Worm (Caenorhabditis elegans): ENCODE measurements around the gene gpa-5.

The gpa-5 gene

ce11 chrX:2090493-2090892, 30.4 kb downstream of the gpa-5 start (continued):
- no peak for TF ChIP-seq pax-3 (tag; optimal IDR thresholded peaks at IDR 0.05)
- no peak for TF ChIP-seq pag-3 (tag; optimal IDR thresholded peaks at IDR 0.05; ENCODE audit: borderline replicate concordance, insufficient read depth)
- no peak for TF ChIP-seq lin-39 (tag; optimal IDR thresholded peaks at IDR 0.05)
- no peak for TF ChIP-seq rnt-1 (tag; optimal IDR thresholded peaks at IDR 0.05)
- peak; percentile 44 for TF ChIP-seq nhr-90 (tag; optimal IDR thresholded peaks at IDR 0.05; ENCODE audit: poor library complexity)
- TF ChIP-seq Y116A8C.19 (tag; optimal IDR thresholded peaks at IDR 0.05; ENCODE audit: borderline replicate concordance), result no peak
- TF ChIP-seq egl-27 (tag; optimal IDR thresholded peaks at IDR 0.05), result no peak
- TF ChIP-seq unc-98 (GFP tag; IDR thresholded peaks at IDR 0.05), result no peak
- TF ChIP-seq egl-13 (tag; optimal IDR thresholded peaks at IDR 0.05), result no peak
- TF ChIP-seq hlh-4 (tag; optimal IDR thresholded peaks at IDR 0.05), result no peak
- no peak for TF ChIP-seq nhr-237 (tag; optimal IDR thresholded peaks at IDR 0.05)
- TF ChIP-seq sup-37 (GFP tag; optimal IDR thresholded peaks at IDR 0.05), result no peak
- TF ChIP-seq ama-1 (optimal IDR thresholded peaks at IDR 0.05), result no peak
- TF ChIP-seq C16A3.4 (tag; optimal IDR thresholded peaks at IDR 0.05), result no peak
- TF ChIP-seq snpc-4 (tag; optimal IDR thresholded peaks at IDR 0.05), result peak; percentile 6
- no peak for TF ChIP-seq grh-1 (GFP tag; IDR thresholded peaks at IDR 0.05)
- TF ChIP-seq nhr-76 (tag; optimal IDR thresholded peaks at IDR 0.05), result no peak
- no peak for TF ChIP-seq dsc-1 (tag; optimal IDR thresholded peaks at IDR 0.05)
- TF ChIP-seq efl-1 (optimal IDR thresholded peaks at IDR 0.05), result no peak
- TF ChIP-seq efl-1 (GFP tag; optimal IDR thresholded peaks at IDR 0.05 in 1 of 2), result peak in 1 of 2 experiments; percentile 93
- TF ChIP-seq unc-86 (tag; optimal IDR thresholded peaks at IDR 0.05), result no peak
- TF ChIP-seq ceh-63 (GFP tag; optimal IDR thresholded peaks at IDR 0.05), result no peak
- peak; percentile 19 for TF ChIP-seq snu-23 (GFP tag; optimal IDR thresholded peaks at IDR 0.05)
- no peak for TF ChIP-seq fkh-10 (GFP tag; optimal IDR thresholded peaks at IDR 0.05)
- no peak for TF ChIP-seq efl-3 (GFP tag; optimal IDR thresholded peaks at IDR 0.05)
- no peak for TF ChIP-seq lsy-2 (tag; optimal IDR thresholded peaks at IDR 0.05)
- no peak for TF ChIP-seq tlp-1 (tag; optimal IDR thresholded peaks at IDR 0.05)
- TF ChIP-seq nhr-28 (tag; optimal IDR thresholded peaks at IDR 0.05), result no peak
- no peak for TF ChIP-seq fkh-8 (tag; optimal IDR thresholded peaks at IDR 0.05)
- TF ChIP-seq swsn-7 (tag; optimal IDR thresholded peaks at IDR 0.05), result no peak
- no peak for TF ChIP-seq nhr-47 (tag; optimal IDR thresholded peaks at IDR 0.05)
- TF ChIP-seq elt-2 (tag; optimal IDR thresholded peaks at IDR 0.05), result peak; percentile 73
- TF ChIP-seq lin-14 (GFP tag; optimal IDR thresholded peaks at IDR 0.05), result peak; percentile 31
- TF ChIP-seq nhr-12 (tag; optimal IDR thresholded peaks at IDR 0.05), result no peak
- no peak for TF ChIP-seq ceh-88 (GFP tag; IDR thresholded peaks at IDR 0.05)
- peak; percentile 50 for TF ChIP-seq nhr-20 (tag; optimal IDR thresholded peaks at IDR 0.05)
- peak in 2 of 6 experiments; percentile 39 to 63 for TF ChIP-seq elt-3 (tag; optimal IDR thresholded peaks at IDR 0.05)
- TF ChIP-seq nhr-85 (tag), result peak; percentile 44

DNA sequence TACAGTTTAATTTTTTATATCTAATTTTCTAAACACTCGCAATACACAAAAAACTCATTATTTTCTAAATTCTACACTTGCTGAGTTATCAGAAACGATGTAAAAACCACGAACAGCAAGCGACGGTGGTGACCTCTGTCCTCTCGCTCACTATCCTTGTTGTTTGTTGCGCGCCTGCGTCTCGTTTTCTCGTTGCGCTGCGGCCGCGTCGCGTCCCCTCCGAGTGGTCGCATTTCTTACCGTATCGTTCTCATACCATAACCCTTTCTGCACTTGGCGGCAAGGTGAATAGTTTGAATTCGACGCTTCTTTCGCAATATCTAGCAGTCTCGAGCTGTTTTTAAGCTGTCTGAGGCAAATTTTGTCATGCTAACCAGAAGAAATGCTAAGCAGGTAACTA, 31.4 kb downstream of the gpa-5 start, which contains the start of gene lsy-2:
lsy-2 (plus strand) TSS at position 271 of the 400 bp plus-strand sequence.
- peak; percentile 66 to 88 for TF ChIP-seq lin-35 (GFP tag; optimal IDR thresholded peaks at IDR 0.05)
- no peak for TF ChIP-seq lin-39 (tag; optimal IDR thresholded peaks at IDR 0.05)
- no peak for TF ChIP-seq lir-3 (tag; optimal IDR thresholded peaks at IDR 0.05; ENCODE audit: poor library complexity)
- no peak for TF ChIP-seq sup-37 (GFP tag; optimal IDR thresholded peaks at IDR 0.05)
- no peak for TF ChIP-seq hpl-2 (GFP tag; optimal IDR thresholded peaks at IDR 0.05)
- no peak for TF ChIP-seq aly-2 (tag; optimal IDR thresholded peaks at IDR 0.05)
- TF ChIP-seq pax-3 (tag; optimal IDR thresholded peaks at IDR 0.05), result no peak
- no peak; the same call in 1 of the 2 replicates for TF ChIP-seq isw-1 (GFP tag; IDR thresholded peaks at IDR 0.05)
- TF ChIP-seq lin-14 (GFP tag; optimal IDR thresholded peaks at IDR 0.05), result peak; percentile 64
- TF ChIP-seq egl-27 (tag; optimal IDR thresholded peaks at IDR 0.05), result no peak
- TF ChIP-seq unc-98 (GFP tag; IDR thresholded peaks at IDR 0.05), result no peak
- TF ChIP-seq pag-3 (tag; optimal IDR thresholded peaks at IDR 0.05; ENCODE audit: borderline replicate concordance, insufficient read depth), result no peak
- no peak for TF ChIP-seq lin-13 (GFP tag; optimal IDR thresholded peaks at IDR 0.05)
- TF ChIP-seq mdl-1 (tag; optimal IDR thresholded peaks at IDR 0.05), result peak in 1 of 2 experiments; percentile 48
- TF ChIP-seq nhr-77 (tag; optimal IDR thresholded peaks at IDR 0.05), result peak; percentile 50
- TF ChIP-seq vab-15 (tag; optimal IDR thresholded peaks at IDR 0.05), result no peak
- peak; percentile 53 for TF ChIP-seq nhr-20 (tag; optimal IDR thresholded peaks at IDR 0.05)
- TF ChIP-seq lin-15B (tag; optimal IDR thresholded peaks at IDR 0.05), result no peak
- peak; percentile 40 for TF ChIP-seq swsn-7 (tag; optimal IDR thresholded peaks at IDR 0.05)
- peak; percentile 91 for TF ChIP-seq skn-1 (tag; optimal IDR thresholded peaks at IDR 0.05)
- peak; percentile 18 for TF ChIP-seq unc-130 (tag; optimal IDR thresholded peaks at IDR 0.05)
- no peak for TF ChIP-seq alr-1 (tag; optimal IDR thresholded peaks at IDR 0.05; ENCODE audit: borderline replicate concordance)
- TF ChIP-seq fkh-4 (tag; optimal IDR thresholded peaks at IDR 0.05; ENCODE audit: borderline replicate concordance), result no peak
- no peak for TF ChIP-seq lsy-2 (tag; optimal IDR thresholded peaks at IDR 0.05)
- TF ChIP-seq Y116A8C.19 (tag; optimal IDR thresholded peaks at IDR 0.05; ENCODE audit: borderline replicate concordance), result no peak

Measured in whole organism, L1 larva.